In the genomic region with DNA sequence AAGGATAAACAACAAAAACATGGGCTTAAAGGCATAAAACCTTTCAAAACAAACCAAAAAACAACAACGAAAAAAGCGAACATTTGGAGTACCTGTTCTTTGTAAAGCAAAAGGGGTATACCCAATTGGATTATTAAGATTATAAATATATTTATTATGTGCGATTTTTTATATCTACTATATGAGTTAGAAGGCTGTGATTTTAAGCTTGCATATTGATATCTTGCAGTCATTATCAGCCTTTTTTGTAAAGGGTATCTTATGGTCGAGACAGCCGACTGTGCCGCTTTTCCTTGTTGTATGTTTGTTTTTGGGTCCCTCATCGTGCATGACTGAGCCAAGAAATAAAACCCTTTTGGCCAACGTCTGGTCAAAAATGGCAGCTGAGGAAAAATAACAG, we compare ENCODE assay signal across 5 fruit fly cellular contexts.
TF ChIP-seq lines count a peak whose summit lies in the region.

No protein-coding gene starts in this region.

- TF ChIP-seq CTCF in whole organism, embryonic (GFP tag; optimal IDR thresholded peaks at IDR 0.05; lab: Kevin White, UChicago): no peak

TF ChIP-seq in whole organism, 6 proteins besides CTCF, POLR2A, EP300 and RAD21:
- no peak for TF ChIP-seq Dll (optimal IDR thresholded peaks at IDR 0.05; lab: Kevin White, UChicago)
- peak; percentile 63 for TF ChIP-seq pan (optimal IDR thresholded peaks at IDR 0.05; lab: Kevin White, UChicago)

TF ChIP-seq in whole organism, embryonic, 481 proteins besides CTCF, POLR2A, EP300 and RAD21 (continues in another document):
- TF ChIP-seq bsh (GFP tag; optimal IDR thresholded peaks at IDR 0.05; lab: Kevin White, UChicago): peak in 1 of 2 experiments; percentile 24
- TF ChIP-seq Bdp1 (GFP tag; optimal IDR thresholded peaks at IDR 0.05; lab: Kevin White, UChicago): no peak
- no peak for TF ChIP-seq crol (GFP tag; IDR thresholded peaks at IDR 0.05; lab: Robert Waterston, UW)
- TF ChIP-seq p53 (GFP tag; optimal IDR thresholded peaks at IDR 0.05; lab: Kevin White, UChicago): no peak
- no peak for TF ChIP-seq Hr39 (optimal IDR thresholded peaks at IDR 0.05; lab: Kevin White, UChicago)
- peak; percentile 51; the same call in 1 of the 3 replicates for TF ChIP-seq CG17361 (GFP tag; IDR thresholded peaks at IDR 0.05; lab: Robert Waterston, UW)
- TF ChIP-seq CkIIα-i1 (GFP tag; IDR thresholded peaks at IDR 0.05; lab: Robert Waterston, UW): no peak
- no peak for TF ChIP-seq Bteb2 (GFP tag; optimal IDR thresholded peaks at IDR 0.05; lab: Kevin White, UChicago)
- TF ChIP-seq CG10274 (GFP tag; optimal IDR thresholded peaks at IDR 0.05; lab: Kevin White, UChicago): no peak
- no peak for TF ChIP-seq pita (GFP tag; optimal IDR thresholded peaks at IDR 0.05; lab: Kevin White, UChicago)
- TF ChIP-seq da (GFP tag; optimal IDR thresholded peaks at IDR 0.05; lab: Kevin White, UChicago): no peak
- TF ChIP-seq CG12769 (tag; optimal IDR thresholded peaks at IDR 0.05; lab: Kevin White, UChicago): no peak
- 0 out of 3 replicates have a peak, but pooled peaks have one; percentile 24 for TF ChIP-seq CG11093 (GFP tag; IDR thresholded peaks at IDR 0.05; lab: Robert Waterston, UW)
- no peak for TF ChIP-seq wor (GFP tag; IDR thresholded peaks at IDR 0.05; lab: Robert Waterston, UW)
- no peak for TF ChIP-seq CG10209 (GFP tag; optimal IDR thresholded peaks at IDR 0.05; lab: Kevin White, UChicago)
- peak; percentile 29 for TF ChIP-seq dmrt11E (tag; optimal IDR thresholded peaks at IDR 0.05; lab: Kevin White, UChicago)
- TF ChIP-seq nom (GFP tag; optimal IDR thresholded peaks at IDR 0.05; lab: Kevin White, UChicago): no peak
- peak; percentile 66 for TF ChIP-seq slbo (GFP tag; IDR thresholded peaks at IDR 0.05; lab: Robert Waterston, UW)
- TF ChIP-seq gsb-n (tag; optimal IDR thresholded peaks at IDR 0.05; lab: Kevin White, UChicago): peak; percentile 32
- TF ChIP-seq en (GFP tag; optimal IDR thresholded peaks at IDR 0.05; lab: Kevin White, UChicago): no peak
- peak; percentile 62; the same call in 1 of the 2 replicates for TF ChIP-seq Ada2b (GFP tag; IDR thresholded peaks at IDR 0.05; lab: Robert Waterston, UW)

TF ChIP-seq in whole organism, prepupa, 60 proteins besides CTCF, POLR2A, EP300 and RAD21 (continues in another document):
- TF ChIP-seq lz (GFP tag; optimal IDR thresholded peaks at IDR 0.05; lab: Kevin White, UChicago) (peak; percentile 56), fd85E (GFP tag; optimal IDR thresholded peaks at IDR 0.05; lab: Kevin White, UChicago) (peak; percentile 1), CG8119 (GFP tag; IDR thresholded peaks at IDR 0.05; lab: Robert Waterston, UW) (peak; percentile 39; the same call in 1 of the 3 replicates), Sox102F (GFP tag; optimal IDR thresholded peaks at IDR 0.05; lab: Kevin White, UChicago) (peak; percentile 53), Lpt (GFP tag; optimal IDR thresholded peaks at IDR 0.05; lab: Kevin White, UChicago) (no peak), dsx (GFP tag; optimal IDR thresholded peaks at IDR 0.05; lab: Kevin White, UChicago; ENCODE audit: poor library complexity, severe bottlenecking) (no peak), CG1621 (tag; optimal IDR thresholded peaks at IDR 0.05; lab: Kevin White, UChicago) (no peak), CG31627 (GFP tag; optimal IDR thresholded peaks at IDR 0.05; lab: Kevin White, UChicago) (no peak), Sox15 (GFP tag; optimal IDR thresholded peaks at IDR 0.05; lab: Kevin White, UChicago) (no peak), Smox (GFP tag; optimal IDR thresholded peaks at IDR 0.05; lab: Kevin White, UChicago) (peak; percentile 26), achi (GFP tag; optimal IDR thresholded peaks at IDR 0.05; lab: Kevin White, UChicago) (peak; percentile 38), fkh (GFP tag; optimal IDR thresholded peaks at IDR 0.05; lab: Kevin White, UChicago) (no peak), cyc (GFP tag; optimal IDR thresholded peaks at IDR 0.05; lab: Kevin White, UChicago) (peak; percentile 76), CG8632 (GFP tag; optimal IDR thresholded peaks at IDR 0.05; lab: Kevin White, UChicago) (peak; percentile 36), eg (GFP tag; IDR thresholded peaks at IDR 0.05; lab: Robert Waterston, UW) (no peak), esn (GFP tag; optimal IDR thresholded peaks at IDR 0.05; lab: Kevin White, UChicago) (peak; percentile 77), Ets21C (GFP tag; optimal IDR thresholded peaks at IDR 0.05; lab: Kevin White, UChicago) (peak; percentile 15), CG10631 (GFP tag; optimal IDR thresholded peaks at IDR 0.05; lab: Kevin White, UChicago) (peak; percentile 56), Eip75B (GFP tag; optimal IDR thresholded peaks at IDR 0.05; lab: Kevin White, UChicago) (peak; percentile 63), topi (GFP tag; optimal IDR thresholded peaks at IDR 0.05; lab: Kevin White, UChicago) (peak; percentile 69), ss (GFP tag; optimal IDR thresholded peaks at IDR 0.05; lab: Kevin White, UChicago) (no peak), CG4318 (GFP tag; optimal IDR thresholded peaks at IDR 0.05; lab: Kevin White, UChicago) (no peak)

TF ChIP-seq in whole organism, pupa, 21 proteins besides CTCF, POLR2A, EP300 and RAD21:
- TF ChIP-seq Ets98B (GFP tag; IDR thresholded peaks at IDR 0.05; lab: Robert Waterston, UW): peak; percentile 11; the same call in 1 of the 2 replicates
- TF ChIP-seq CG32121 (GFP tag; IDR thresholded peaks at IDR 0.05; lab: Robert Waterston, UW): no peak
- TF ChIP-seq CG12605 (GFP tag; IDR thresholded peaks at IDR 0.05; lab: Robert Waterston, UW): no peak
- TF ChIP-seq CG17806 (tag; optimal IDR thresholded peaks at IDR 0.05; lab: Kevin White, UChicago): peak; percentile 33
- peak; percentile 69 for TF ChIP-seq Snoo (tag; optimal IDR thresholded peaks at IDR 0.05; lab: Kevin White, UChicago)
- peak; percentile 34 for TF ChIP-seq Pif1B (GFP tag; optimal IDR thresholded peaks at IDR 0.05; lab: Kevin White, UChicago)
- peak; percentile 38 for TF ChIP-seq Pif1A (GFP tag; optimal IDR thresholded peaks at IDR 0.05; lab: Kevin White, UChicago)
- TF ChIP-seq D1 (tag; optimal IDR thresholded peaks at IDR 0.05; lab: Kevin White, UChicago): no peak
- peak; percentile 30; the same call in 1 of the 3 replicates for TF ChIP-seq CG4496 (GFP tag; IDR thresholded peaks at IDR 0.05; lab: Robert Waterston, UW)
- peak; percentile 39 for TF ChIP-seq CG15710 (tag; optimal IDR thresholded peaks at IDR 0.05; lab: Kevin White, UChicago)
- peak; percentile 40 for TF ChIP-seq CG8159 (tag; optimal IDR thresholded peaks at IDR 0.05; lab: Kevin White, UChicago)
- TF ChIP-seq CG10348 (GFP tag; IDR thresholded peaks at IDR 0.05; lab: Robert Waterston, UW): no peak
- TF ChIP-seq rn (GFP tag; IDR thresholded peaks at IDR 0.05; lab: Robert Waterston, UW): no peak
- TF ChIP-seq EcR (GFP tag; optimal IDR thresholded peaks at IDR 0.05; lab: Kevin White, UChicago): no peak

TF ChIP-seq in whole organism, wandering third instar larva, 38 proteins besides CTCF, POLR2A, EP300 and RAD21:
- TF ChIP-seq pan (optimal IDR thresholded peaks at IDR 0.05; lab: Kevin White, UChicago) (no peak), rgr (GFP tag; optimal IDR thresholded peaks at IDR 0.05; lab: Kevin White, UChicago) (peak; percentile 59), Abd-B (GFP tag; optimal IDR thresholded peaks at IDR 0.05; lab: Kevin White, UChicago) (no peak), psq (GFP tag; optimal IDR thresholded peaks at IDR 0.05; lab: Kevin White, UChicago) (peak; percentile 55), foxo (GFP tag; optimal IDR thresholded peaks at IDR 0.05; lab: Kevin White, UChicago) (peak in 1 of 2 experiments; percentile 85), Sp1 (GFP tag; optimal IDR thresholded peaks at IDR 0.05; lab: Kevin White, UChicago) (peak; percentile 62), sage (GFP tag; optimal IDR thresholded peaks at IDR 0.05; lab: Kevin White, UChicago) (peak; percentile 3), woc (GFP tag; optimal IDR thresholded peaks at IDR 0.05; lab: Kevin White, UChicago) (peak; percentile 43), fru (GFP tag; optimal IDR thresholded peaks at IDR 0.05; lab: Kevin White, UChicago) (peak; percentile 81), Dfd (GFP tag; optimal IDR thresholded peaks at IDR 0.05; lab: Kevin White, UChicago) (no peak), ey (GFP tag; optimal IDR thresholded peaks at IDR 0.05; lab: Kevin White, UChicago) (peak; percentile 17), Hnf4 (GFP tag; optimal IDR thresholded peaks at IDR 0.05; lab: Kevin White, UChicago) (peak; percentile 47), h (GFP tag; optimal IDR thresholded peaks at IDR 0.05; lab: Kevin White, UChicago) (peak; percentile 78), brk (GFP tag; optimal IDR thresholded peaks at IDR 0.05; lab: Kevin White, UChicago) (no peak), HLH106 (tag; optimal IDR thresholded peaks at IDR 0.05; lab: Kevin White, UChicago) (peak; percentile 77), OdsH (GFP tag; optimal IDR thresholded peaks at IDR 0.05; lab: Kevin White, UChicago) (peak; percentile 48), CrebA (GFP tag; optimal IDR thresholded peaks at IDR 0.05; lab: Kevin White, UChicago; ENCODE audit: borderline replicate concordance) (peak; percentile 5), dmrt93B (GFP tag; optimal IDR thresholded peaks at IDR 0.05; lab: Kevin White, UChicago) (peak; percentile 49), br (GFP tag; optimal IDR thresholded peaks at IDR 0.05; lab: Kevin White, UChicago) (peak; percentile 45), Rel (GFP tag; optimal IDR thresholded peaks at IDR 0.05; lab: Kevin White, UChicago) (peak; percentile 19), Rel (tag; optimal IDR thresholded peaks at IDR 0.05; lab: Kevin White, UChicago) (no peak)
